Worm (Caenorhabditis elegans) whole organism, L3 larva: ENCODE measurements around the gene F26F12.2.

Experiments
- R02D3.7 ChIP-seq: fragments of 150-350 bp; optimal IDR thresholded peaks from 2 replicates; lab custom pipeline; 2014; ENCODE audit warnings: missing biosample characterization, missing genetic modification characterization
- ZK546.5 ChIP-seq: sonication (generic microtip); optimal IDR thresholded peaks from 2 replicates; lab custom pipeline; 2017; ENCODE audit warnings: missing biosample characterization, missing genetic modification characterization
- aly-2 ChIP-seq: fragments of 150-350 bp; optimal IDR thresholded peaks from 2 replicates; lab custom pipeline; 2014; ENCODE audit warnings: missing biosample characterization, missing genetic modification characterization
- ama-1 ChIP-seq: fragments of 150-350 bp; optimal IDR thresholded peaks from 2 replicates; lab custom pipeline; 2018
- ceh-16 ChIP-seq: sonication (generic microtip); optimal IDR thresholded peaks from 2 replicates; lab custom pipeline; 2017; ENCODE audit warnings: missing biosample characterization, missing genetic modification characterization
- ceh-28 ChIP-seq: fragments of 150-350 bp; optimal IDR thresholded peaks from 2 replicates; lab custom pipeline; 2014; ENCODE audit warnings: missing biosample characterization, missing genetic modification reagents, missing genetic modification characterization
- ceh-82 ChIP-seq: fragments of 150-350 bp; optimal IDR thresholded peaks from 2 replicates; lab custom pipeline; 2014; ENCODE audit warnings: missing biosample characterization, missing genetic modification characterization
- ceh-9 ChIP-seq: sonication (generic microtip); optimal IDR thresholded peaks from 2 replicates; lab custom pipeline; 2018; ENCODE audit warnings: missing biosample characterization, missing genetic modification characterization
- daf-12 ChIP-seq: fragments of 150-350 bp; optimal IDR thresholded peaks from 2 replicates; lab custom pipeline; 2014; ENCODE audit warnings: missing biosample characterization, missing genetic modification reagents, missing genetic modification characterization
- egl-27 ChIP-seq: sonication (generic microtip); optimal IDR thresholded peaks from 4 replicates; lab custom pipeline; 2017; ENCODE audit warnings: missing biosample characterization, missing genetic modification reagents, missing genetic modification characterization
- egl-5 ChIP-seq: fragments of 150-350 bp; optimal IDR thresholded peaks from 2 replicates; lab custom pipeline; 2017; ENCODE audit warnings: missing biosample characterization, missing genetic modification reagents, missing genetic modification characterization, inconsistent platforms
- elt-1 ChIP-seq: fragments of 150-350 bp; optimal IDR thresholded peaks from 2 replicates; lab custom pipeline; 2014; ENCODE audit warnings: missing biosample characterization, missing genetic modification characterization
- elt-2 ChIP-seq: sonication (generic microtip); optimal IDR thresholded peaks from 2 replicates; lab custom pipeline; 2016; ENCODE audit warnings: missing genetic modification reagents, mild to moderate bottlenecking, missing genetic modification characterization, missing compliant biosample characterization
- elt-3 ChIP-seq, 3 experiments: fragments of 150-350 bp in 1 of 3; sonication (generic microtip) in 2 of 3; optimal IDR thresholded peaks; 2 replicates in 2 of 3; 4 replicates in 1 of 3; lab custom pipeline; 2014 to 2017; ENCODE audit warnings: missing biosample characterization in 3 of 3, missing genetic modification characterization in 3 of 3
- eor-1 ChIP-seq, 2 experiments: fragments of 150-350 bp; optimal IDR thresholded peaks; 2 replicates each; lab custom pipeline; 2014 to 2018; ENCODE audit warnings: missing biosample characterization in 2 of 2, missing genetic modification characterization in 2 of 2
- fkh-10 ChIP-seq: sonication (generic microtip); optimal IDR thresholded peaks from 2 replicates; lab custom pipeline; 2017; ENCODE audit warnings: missing biosample characterization, missing genetic modification reagents, missing genetic modification characterization
- fkh-2 ChIP-seq: fragments of 150-350 bp; optimal IDR thresholded peaks from 2 replicates; lab custom pipeline; 2014; ENCODE audit warnings: missing biosample characterization, missing genetic modification reagents, missing genetic modification characterization
- fos-1 ChIP-seq: fragments of 150-350 bp; optimal IDR thresholded peaks from 2 replicates; lab custom pipeline; 2014; ENCODE audit warnings: missing biosample characterization, missing genetic modification characterization
- hmg-11 ChIP-seq: sonication (generic microtip); optimal IDR thresholded peaks from 2 replicates; lab custom pipeline; 2016; ENCODE audit warnings: missing genetic modification characterization, missing compliant biosample characterization
- jun-1 ChIP-seq: fragments of 150-350 bp; optimal IDR thresholded peaks from 2 replicates; lab custom pipeline; 2014; ENCODE audit warnings: missing biosample characterization, missing genetic modification reagents, missing genetic modification characterization
- lin-15B ChIP-seq: fragments of 150-350 bp; optimal IDR thresholded peaks from 2 replicates; lab custom pipeline; 2014; ENCODE audit warnings: missing biosample characterization, missing genetic modification characterization
- lin-39 ChIP-seq: fragments of 150-350 bp; optimal IDR thresholded peaks from 2 replicates; lab custom pipeline; 2018; ENCODE audit warnings: missing biosample characterization, missing genetic modification reagents, missing genetic modification characterization
- lsy-12 ChIP-seq: sonication (generic microtip); optimal IDR thresholded peaks from 2 replicates; lab custom pipeline; 2016; ENCODE audit warnings: mild to moderate bottlenecking, missing genetic modification characterization, missing compliant biosample characterization
- mdl-1 ChIP-seq: fragments of 150-350 bp; optimal IDR thresholded peaks from 2 replicates; lab custom pipeline; 2014; ENCODE audit warnings: missing biosample characterization, missing genetic modification characterization
- mml-1 ChIP-seq: fragments of 150-350 bp; sonication (generic microtip); optimal IDR thresholded peaks from 3 replicates; lab custom pipeline; 2014; ENCODE audit warnings: missing biosample characterization, missing genetic modification characterization
- nfya-1 ChIP-seq: sonication (generic microtip); optimal IDR thresholded peaks from 2 replicates; lab custom pipeline; 2017; ENCODE audit warnings: missing genetic modification characterization, mild to moderate bottlenecking, missing compliant biosample characterization, antibody characterized with exemption, moderate library complexity; ENCODE audit not compliant: insufficient read depth
- nhr-11 ChIP-seq: fragments of 150-350 bp; optimal IDR thresholded peaks from 2 replicates; lab custom pipeline; 2014; ENCODE audit warnings: missing biosample characterization, missing genetic modification characterization
- nhr-12 ChIP-seq: fragments of 150-350 bp; optimal IDR thresholded peaks from 2 replicates; lab custom pipeline; 2014; ENCODE audit warnings: missing biosample characterization, missing genetic modification characterization
- nhr-23 ChIP-seq: fragments of 150-350 bp; optimal IDR thresholded peaks from 2 replicates; lab custom pipeline; 2014; ENCODE audit warnings: missing biosample characterization, missing genetic modification reagents, missing genetic modification characterization
- nhr-237 ChIP-seq: fragments of 150-350 bp; optimal IDR thresholded peaks from 2 replicates; lab custom pipeline; 2014; ENCODE audit warnings: missing biosample characterization, missing genetic modification characterization
- nhr-25 ChIP-seq: sonication (generic microtip); optimal IDR thresholded peaks from 2 replicates; lab custom pipeline; 2017; ENCODE audit warnings: missing biosample characterization, missing genetic modification characterization
- nhr-28 ChIP-seq: fragments of 150-350 bp; optimal IDR thresholded peaks from 2 replicates; lab custom pipeline; 2014; ENCODE audit warnings: missing biosample characterization, missing genetic modification characterization
- nhr-43 ChIP-seq: sonication (generic microtip); optimal IDR thresholded peaks from 2 replicates; lab custom pipeline; 2016; ENCODE audit warnings: mild to moderate bottlenecking, missing genetic modification characterization, missing compliant biosample characterization; ENCODE audit not compliant: poor library complexity, severe bottlenecking
- nhr-67 ChIP-seq: fragments of 150-350 bp; optimal IDR thresholded peaks from 2 replicates; lab custom pipeline; 2014; ENCODE audit warnings: missing biosample characterization, missing genetic modification characterization
- nhr-76 ChIP-seq: fragments of 150-350 bp; sonication (generic microtip); optimal IDR thresholded peaks from 5 replicates; lab custom pipeline; 2014; ENCODE audit warnings: missing biosample characterization, missing genetic modification characterization
- nhr-77 ChIP-seq: fragments of 150-350 bp; optimal IDR thresholded peaks from 2 replicates; lab custom pipeline; 2014; ENCODE audit warnings: missing biosample characterization, missing genetic modification characterization
- pha-4 ChIP-seq: fragments of 150-350 bp; optimal IDR thresholded peaks from 2 replicates; lab custom pipeline; 2014; ENCODE audit warnings: missing biosample characterization, missing genetic modification reagents, missing genetic modification characterization
- pqm-1 ChIP-seq: fragments of 150-350 bp; optimal IDR thresholded peaks from 2 replicates; lab custom pipeline; 2017; ENCODE audit warnings: missing biosample characterization, missing genetic modification characterization, inconsistent platforms
- sea-2 ChIP-seq: fragments of 150-350 bp; sonication (generic microtip); optimal IDR thresholded peaks from 4 replicates; lab custom pipeline; 2014; ENCODE audit warnings: missing biosample characterization, missing genetic modification reagents, missing genetic modification characterization
- skn-1 ChIP-seq: fragments of 150-350 bp; optimal IDR thresholded peaks from 2 replicates; lab custom pipeline; 2014; ENCODE audit warnings: missing biosample characterization, missing genetic modification characterization
- snpc-4 ChIP-seq: fragments of 150-350 bp; optimal IDR thresholded peaks from 2 replicates; lab custom pipeline; 2014; ENCODE audit warnings: missing biosample characterization, missing genetic modification characterization
- tbx-2 ChIP-seq: sonication (generic microtip); optimal IDR thresholded peaks from 2 replicates; lab custom pipeline; 2016; ENCODE audit warnings: mild to moderate bottlenecking, missing genetic modification characterization, missing compliant biosample characterization
- unc-39 ChIP-seq: sonication (generic microtip); optimal IDR thresholded peaks from 4 replicates; lab custom pipeline; 2017; ENCODE audit warnings: missing biosample characterization, missing genetic modification characterization
- unc-62 ChIP-seq: fragments of 150-350 bp; sonication (generic microtip); optimal IDR thresholded peaks from 4 replicates; lab custom pipeline; 2014; ENCODE audit warnings: missing biosample characterization, missing genetic modification reagents, missing genetic modification characterization
- zag-1 ChIP-seq: fragments of 150-350 bp; optimal IDR thresholded peaks from 2 replicates; lab custom pipeline; 2014; ENCODE audit warnings: missing biosample characterization, missing genetic modification characterization
- ztf-11 ChIP-seq: fragments of 150-350 bp; optimal IDR thresholded peaks from 2 replicates; lab custom pipeline; 2014; ENCODE audit warnings: missing biosample characterization, missing genetic modification characterization
- ztf-4 ChIP-seq: fragments of 150-350 bp; optimal IDR thresholded peaks from 2 replicates; lab custom pipeline; 2014; ENCODE audit warnings: missing biosample characterization, missing genetic modification characterization

Gene F26F12.2

DNA sequence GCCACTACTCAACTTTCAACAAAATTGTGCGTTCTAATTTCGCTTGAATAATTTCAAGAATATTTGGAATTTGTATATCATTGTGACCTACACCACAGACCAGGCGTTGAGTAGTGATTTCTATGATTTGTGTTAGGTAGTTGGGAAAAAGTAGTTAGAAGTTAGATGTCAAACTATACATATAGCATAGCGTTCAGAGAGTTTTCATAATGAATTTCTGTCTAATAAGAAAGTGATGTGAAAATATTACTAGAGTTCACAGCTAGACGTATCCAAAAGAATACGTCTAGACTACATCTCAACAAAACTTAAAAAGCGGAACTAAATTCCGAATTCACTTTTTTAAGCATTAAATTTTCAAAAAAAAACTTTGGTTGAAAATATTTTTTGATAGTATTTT, 3.0 kb downstream of the F26F12.2 start:
- TF ChIP-seq daf-12 (tag; lab: Kevin White, UChicago) = no peak

DNA sequence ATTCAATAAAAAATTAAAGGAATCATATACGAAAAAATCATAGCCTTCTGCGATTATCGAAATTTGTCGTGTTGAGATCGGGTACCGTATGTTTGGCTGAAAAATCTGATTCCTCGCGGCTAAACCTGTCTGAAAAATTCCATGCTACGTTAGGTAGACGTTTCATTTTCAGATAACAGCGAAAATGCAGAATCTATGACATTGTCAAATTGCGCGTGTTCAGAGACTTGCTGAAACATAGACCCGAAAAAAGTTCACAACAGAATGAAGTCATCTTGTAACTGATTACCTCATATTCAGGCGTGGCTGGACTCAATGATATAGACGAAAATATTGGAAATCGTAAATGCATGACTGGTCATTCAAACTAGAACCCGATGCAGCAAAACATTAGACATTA, 4.9 kb downstream of the F26F12.2 start, which contains the start of gene srh-76:
srh-76 (plus strand) TSS at position 301 of the 400 bp plus-strand sequence.
- TF ChIP-seq fos-1 (tag; lab: Kevin White, UChicago) = no peak
- no peak for TF ChIP-seq jun-1
- TF ChIP-seq unc-39 (tag; lab: Kevin White, UChicago) = no peak
- TF ChIP-seq nhr-77 = no peak

DNA sequence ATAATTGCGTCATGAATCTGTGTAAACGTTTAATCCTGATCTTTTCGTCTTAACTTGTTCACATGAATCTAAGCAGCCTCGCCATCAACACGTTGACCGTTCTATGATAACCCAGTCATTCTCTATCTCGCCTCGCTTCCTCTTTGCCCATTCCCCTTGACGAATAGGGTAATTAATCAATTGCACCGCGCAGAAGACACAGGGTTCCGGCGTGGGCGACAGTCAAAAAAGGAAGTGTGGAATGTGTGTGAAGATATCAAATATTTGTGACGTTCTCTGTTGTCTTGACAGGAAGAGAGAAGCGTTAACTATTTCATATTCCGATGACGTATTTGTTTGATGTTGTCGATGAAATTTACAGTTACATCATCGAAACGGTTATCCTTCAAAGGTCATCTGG, 5.6 kb downstream of the F26F12.2 start:
- TF ChIP-seq lin-15B (tag; lab: Kevin White, UChicago) (no peak), nhr-11 (tag; lab: Kevin White, UChicago) (no peak), snpc-4 (tag; lab: Kevin White, UChicago) (no peak), sea-2 (GFP tag; lab: Kevin White, UChicago) (no peak), egl-5 (tag; lab: Kevin White, UChicago) (no peak), mml-1 (no peak), nhr-67 (tag; lab: Kevin White, UChicago) (no peak), fos-1 (tag; lab: Kevin White, UChicago) (no peak), unc-62 (peak; percentile 72), unc-39 (tag; lab: Kevin White, UChicago) (no peak), nhr-43 (peak; percentile 82), fkh-2 (no peak), elt-3 (tag; optimal IDR thresholded peaks at IDR 0.05; lab: Kevin White, UChicago) (peak in 2 of 3 experiments; percentile 59 to 66), nhr-12 (tag; lab: Kevin White, UChicago) (no peak), ama-1 (lab: Kevin White, UChicago) (no peak), ZK546.5 (tag; lab: Kevin White, UChicago) (no peak), nhr-25 (peak; percentile 89), hmg-11 (no peak), R02D3.7 (tag; lab: Kevin White, UChicago) (no peak), tbx-2 (tag; lab: Kevin White, UChicago) (no peak), daf-12 (tag; lab: Kevin White, UChicago) (no peak), ztf-4 (tag; lab: Kevin White, UChicago) (no peak), ceh-28 (tag; lab: Kevin White, UChicago) (peak; percentile 54), ceh-9 (tag; lab: Kevin White, UChicago) (no peak), nhr-28 (no peak), jun-1 (no peak), aly-2 (tag; lab: Kevin White, UChicago) (peak; percentile 27), ceh-16 (no peak), skn-1 (tag; lab: Kevin White, UChicago) (no peak), lin-39 (tag; lab: Kevin White, UChicago) (peak; percentile 44), mdl-1 (tag; lab: Kevin White, UChicago) (no peak), fkh-10 (GFP tag; lab: Kevin White, UChicago) (no peak), elt-1 (no peak), pha-4 (tag; lab: Kevin White, UChicago) (no peak), egl-27 (no peak), nhr-23 (tag; lab: Kevin White, UChicago) (peak; percentile 81), nhr-237 (tag; lab: Kevin White, UChicago) (no peak), elt-2 (tag; lab: Kevin White, UChicago) (no peak), ztf-11 (tag; lab: Kevin White, UChicago) (no peak), pqm-1 (tag; lab: Kevin White, UChicago) (no peak), nhr-77 (no peak), nfya-1 (tag; lab: Kevin White, UChicago) (no peak), ceh-82 (no peak), zag-1 (no peak), eor-1 (tag; optimal IDR thresholded peaks at IDR 0.05; lab: Kevin White, UChicago) (no peak), lsy-12 (tag; lab: Kevin White, UChicago) (no peak), nhr-76 (tag; lab: Kevin White, UChicago) (no peak)
